Worm (Caenorhabditis elegans): Measurements from ENCODE around the gene lys-6.
A peak's percentile ranks its signal among the peaks of the same experiment; 100 is the strongest.

- TF ChIP-seq pqm-1 (tag; optimal IDR thresholded peaks at IDR 0.05) (no peak), F13H6.1 (tag; optimal IDR thresholded peaks at IDR 0.05) (no peak), rnt-1 (tag; optimal IDR thresholded peaks at IDR 0.05) (no peak), ceh-6 (GFP tag; optimal IDR thresholded peaks at IDR 0.05) (peak; percentile 36), fkh-10 (GFP tag; optimal IDR thresholded peaks at IDR 0.05) (no peak)
Measured at ce11 chrIV:11604909-11605308, 22.8 kb downstream of the lys-6 start, which contains the start of the genes ragc-1 and Y24F12A.1.
